Worm (Caenorhabditis elegans): ENCODE measurements around the gene C35C5.8.

DNA sequence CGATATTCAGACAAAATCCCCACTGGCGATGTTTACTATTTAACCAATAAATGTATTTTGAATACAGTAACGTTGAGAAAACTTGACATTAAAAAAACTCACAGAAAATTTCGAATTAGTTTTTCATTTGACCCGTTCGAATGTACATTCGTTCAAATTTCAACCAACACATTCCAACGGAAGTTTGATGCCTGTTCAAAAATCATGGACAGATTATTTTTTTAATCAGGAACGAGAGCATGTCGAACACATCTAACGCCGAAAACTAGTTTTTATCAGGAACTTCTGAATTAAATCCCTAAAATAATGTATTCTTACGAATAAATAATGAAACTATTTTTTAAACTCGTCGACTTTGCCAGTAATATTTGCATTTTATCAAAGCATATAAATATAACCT is 8.3 kb downstream of the C35C5.8 start:
- TF ChIP-seq pha-4 (tag; optimal IDR thresholded peaks at IDR 0.05) (no peak), elt-3 (tag; optimal IDR thresholded peaks at IDR 0.05) (no peak), ceh-83 (GFP tag; optimal IDR thresholded peaks at IDR 0.05) (no peak), blmp-1 (tag; optimal IDR thresholded peaks at IDR 0.05) (no peak), ces-1 (GFP tag; optimal IDR thresholded peaks at IDR 0.05) (no peak), lsy-2 (tag; optimal IDR thresholded peaks at IDR 0.05) (no peak), lin-13 (tag; optimal IDR thresholded peaks at IDR 0.05) (no peak), unc-120 (tag; optimal IDR thresholded peaks at IDR 0.05; ENCODE audit: poor library complexity, severe bottlenecking) (no peak), hlh-1 (tag; optimal IDR thresholded peaks at IDR 0.05) (no peak)

All from whole organism, mixed stage, embryonic.